Fruit fly (Drosophila melanogaster) whole organism, pupa: ENCODE data around the gene Lerp.

ENCODE experiments used
- CG10348 ChIP-seq: fragments of 200-800 bp; sonication (Bioruptor generic); IDR thresholded peaks from 2 replicates; pipeline ENCODE4 v1.3.6; 2022; ENCODE audit warnings: missing biosample characterization, missing genetic modification characterization
- CG12605 ChIP-seq: fragments of 200-800 bp; sonication (Bioruptor generic); IDR thresholded peaks from 2 replicates; pipeline ENCODE4 v1.3.6; 2022; ENCODE audit warnings: missing biosample characterization, missing genetic modification characterization
- CG13204 ChIP-seq: fragments of 200-800 bp; sonication (Bioruptor generic); optimal IDR thresholded peaks from 2 replicates; lab custom pipeline; 2018; ENCODE audit warnings: missing biosample characterization, mild to moderate bottlenecking, missing genetic modification characterization, moderate library complexity
- CG14655 ChIP-seq: fragments of 200-800 bp; sonication (Bioruptor generic); optimal IDR thresholded peaks from 3 replicates; lab custom pipeline; 2017; ENCODE audit warnings: mild to moderate bottlenecking, missing biosample characterization, missing genetic modification reagents, missing genetic modification characterization
- CG15710 ChIP-seq: fragments of 200-800 bp; sonication (Bioruptor generic); optimal IDR thresholded peaks from 2 replicates; lab custom pipeline; 2018; ENCODE audit warnings: missing biosample characterization, mild to moderate bottlenecking, missing genetic modification characterization, moderate library complexity
- CG17806 ChIP-seq: fragments of 200-800 bp; sonication (Bioruptor generic); optimal IDR thresholded peaks from 2 replicates; lab custom pipeline; 2018; ENCODE audit warnings: missing biosample characterization, mild to moderate bottlenecking, missing genetic modification characterization, moderate library complexity
- CG32121 ChIP-seq: fragments of 200-800 bp; sonication (Bioruptor generic); IDR thresholded peaks from 2 replicates; pipeline ENCODE4 v1.3.6; 2022; ENCODE audit warnings: missing biosample characterization, missing genetic modification characterization
- CG34367 ChIP-seq: fragments of 200-800 bp; sonication (Bioruptor generic); optimal IDR thresholded peaks from 2 replicates; lab custom pipeline; 2018; ENCODE audit warnings: missing biosample characterization, mild to moderate bottlenecking, missing genetic modification characterization
- CG4496 ChIP-seq: fragments of 200-800 bp; sonication (Bioruptor generic); IDR thresholded peaks from 3 replicates; pipeline ENCODE4 v1.3.6; 2022; ENCODE audit warnings: missing biosample characterization, missing genetic modification characterization
- CG8159 ChIP-seq: fragments of 200-800 bp; sonication (Bioruptor generic); optimal IDR thresholded peaks from 3 replicates; lab custom pipeline; 2018; ENCODE audit warnings: missing biosample characterization, mild to moderate bottlenecking, missing genetic modification characterization, moderate library complexity
- CG8301 ChIP-seq: fragments of 200-800 bp; sonication (Bioruptor generic); optimal IDR thresholded peaks from 2 replicates; lab custom pipeline; 2018; ENCODE audit warnings: missing biosample characterization, mild to moderate bottlenecking, missing genetic modification characterization
- CG9948 ChIP-seq: fragments of 200-800 bp; sonication (Bioruptor generic); optimal IDR thresholded peaks from 2 replicates; lab custom pipeline; 2018; ENCODE audit warnings: missing biosample characterization, mild to moderate bottlenecking, missing genetic modification characterization, moderate library complexity
- D1 ChIP-seq: fragments of 200-800 bp; sonication (Bioruptor generic); optimal IDR thresholded peaks from 2 replicates; lab custom pipeline; 2018; ENCODE audit warnings: missing biosample characterization, mild to moderate bottlenecking, missing genetic modification characterization, moderate library complexity
- EcR ChIP-seq: fragments of 200-800 bp; sonication (Bioruptor generic); optimal IDR thresholded peaks from 3 replicates; lab custom pipeline; 2019; ENCODE audit warnings: missing biosample characterization, missing genetic modification characterization, mild to moderate bottlenecking, moderate library complexity, missing genetic modification reagents
- Ets98B ChIP-seq: fragments of 200-800 bp; sonication (Bioruptor generic); IDR thresholded peaks from 2 replicates; pipeline ENCODE4 v1.3.6; 2022; ENCODE audit warnings: missing biosample characterization, missing genetic modification characterization
- Pif1A ChIP-seq: fragments of 200-800 bp; sonication (Bioruptor generic); optimal IDR thresholded peaks from 3 replicates; lab custom pipeline; 2016; ENCODE audit warnings: missing biosample characterization, missing genetic modification characterization
- Pif1B ChIP-seq: fragments of 200-800 bp; sonication (Bioruptor generic); optimal IDR thresholded peaks from 3 replicates; lab custom pipeline; 2016; ENCODE audit warnings: missing biosample characterization, missing genetic modification characterization
- Snoo ChIP-seq: fragments of 200-800 bp; sonication (Bioruptor generic); optimal IDR thresholded peaks from 3 replicates; lab custom pipeline; 2017; ENCODE audit warnings: missing biosample characterization, mild to moderate bottlenecking, missing genetic modification characterization, inconsistent platforms
- fd96Ca ChIP-seq: fragments of 200-800 bp; sonication (Bioruptor generic); IDR thresholded peaks from 3 replicates; pipeline ENCODE4 v1.3.6; 2022; ENCODE audit warnings: missing biosample characterization, missing genetic modification characterization
- gl ChIP-seq: fragments of 200-800 bp; sonication (Bioruptor generic); optimal IDR thresholded peaks from 2 replicates; lab custom pipeline; 2018; ENCODE audit warnings: missing biosample characterization, mild to moderate bottlenecking, missing genetic modification characterization
- rn ChIP-seq: fragments of 200-800 bp; sonication (Bioruptor generic); IDR thresholded peaks from 2 replicates; pipeline ENCODE4 v1.3.6; 2022; ENCODE audit warnings: missing biosample characterization, missing genetic modification characterization

The Lerp gene

dm6 chr3R:26871852-26872251 is 8.9 kb upstream of the Lerp start, which contains the start of gene SPARC:
SPARC (minus strand) TSS chr3R:26871995.
- TF ChIP-seq EcR (GFP tag; lab: Kevin White, UChicago) (no peak), D1 (tag; lab: Kevin White, UChicago) (no peak), Pif1A (GFP tag; lab: Kevin White, UChicago) (no peak), CG15710 (tag; lab: Kevin White, UChicago) (no peak), CG4496 (GFP tag; lab: Robert Waterston, UW) (no peak), CG8159 (tag; lab: Kevin White, UChicago) (no peak), rn (GFP tag; lab: Robert Waterston, UW) (no peak), CG14655 (GFP tag; lab: Kevin White, UChicago) (no peak), Ets98B (no peak), CG17806 (no peak), CG12605 (no peak), Snoo (tag; lab: Kevin White, UChicago) (no peak), CG10348 (GFP tag; lab: Robert Waterston, UW) (no peak), CG8301 (tag; lab: Kevin White, UChicago) (no peak), CG32121 (no peak), Pif1B (GFP tag; lab: Kevin White, UChicago) (no peak), fd96Ca (GFP tag; lab: Robert Waterston, UW) (no peak; the same call in 2 of the 3 replicates)
- TF ChIP-seq, all 21 proteins: peak for 0

- TF ChIP-seq Pif1A (GFP tag; lab: Kevin White, UChicago) (no peak), CG32121 (no peak), CG8159 (tag; lab: Kevin White, UChicago) (no peak), D1 (tag; lab: Kevin White, UChicago) (no peak), CG9948 (no peak), CG15710 (tag; lab: Kevin White, UChicago) (no peak), EcR (GFP tag; lab: Kevin White, UChicago) (no peak), Ets98B (no peak), fd96Ca (GFP tag; lab: Robert Waterston, UW) (no peak), CG4496 (GFP tag; lab: Robert Waterston, UW) (no peak), CG14655 (GFP tag; lab: Kevin White, UChicago) (no peak), CG8301 (tag; lab: Kevin White, UChicago) (no peak), rn (GFP tag; lab: Robert Waterston, UW) (no peak), CG10348 (GFP tag; lab: Robert Waterston, UW) (no peak), Pif1B (GFP tag; lab: Kevin White, UChicago) (no peak)
Measured at dm6 chr3R:26871061-26871460, 8.1 kb upstream of the Lerp start.

- TF ChIP-seq fd96Ca (GFP tag; lab: Robert Waterston, UW) (0 out of 3 replicates have a peak, but pooled peaks have one; percentile 11), Pif1A (GFP tag; lab: Kevin White, UChicago) (no peak)
Measured at dm6 chr3R:26870494-26870893, 7.6 kb upstream of the Lerp start.

dm6 chr3R:26869431-26869830 is 6.5 kb upstream of the Lerp start:
- no peak for TF ChIP-seq Ets98B
- TF ChIP-seq CG17806, result no peak
- no peak for TF ChIP-seq CG15710 (tag; lab: Kevin White, UChicago)
- TF ChIP-seq, all 21 proteins: peak for 0

- TF ChIP-seq Pif1B (GFP tag; lab: Kevin White, UChicago) (no peak), CG14655 (GFP tag; lab: Kevin White, UChicago) (no peak), CG34367 (no peak), CG8301 (tag; lab: Kevin White, UChicago) (no peak), CG13204 (GFP tag; lab: Kevin White, UChicago) (no peak), CG8159 (tag; lab: Kevin White, UChicago) (no peak), rn (GFP tag; lab: Robert Waterston, UW) (no peak), Ets98B (peak; percentile 45; the same call in 1 of the 2 replicates), EcR (GFP tag; lab: Kevin White, UChicago) (no peak), CG17806 (no peak), CG15710 (tag; lab: Kevin White, UChicago) (no peak), Pif1A (GFP tag; lab: Kevin White, UChicago) (no peak), CG12605 (peak; percentile 47; the same call in 1 of the 2 replicates), D1 (tag; lab: Kevin White, UChicago) (no peak), gl (tag; lab: Kevin White, UChicago) (no peak), CG32121 (0 out of 2 replicates have a peak, but pooled peaks have one; percentile 31), CG10348 (GFP tag; lab: Robert Waterston, UW) (no peak), CG4496 (GFP tag; lab: Robert Waterston, UW) (0 out of 3 replicates have a peak, but pooled peaks have one; percentile 15), CG9948 (no peak), fd96Ca (GFP tag; lab: Robert Waterston, UW) (peak; percentile 35; the same call in 1 of the 3 replicates), Snoo (tag; lab: Kevin White, UChicago) (no peak)
Measured at dm6 chr3R:26867457-26868044, 4.6 kb upstream of the Lerp start.
